Worm (Caenorhabditis elegans) whole organism, L3 larva: ENCODE data around the gene asp-19.

Source experiments
- aly-2 ChIP-seq: fragments of 150-350 bp; optimal IDR thresholded peaks from 2 replicates; lab custom pipeline; 2014; ENCODE audit warnings: missing biosample characterization, missing genetic modification characterization
- ama-1 ChIP-seq: fragments of 150-350 bp; optimal IDR thresholded peaks from 2 replicates; lab custom pipeline; 2018
- elt-1 ChIP-seq: fragments of 150-350 bp; optimal IDR thresholded peaks from 2 replicates; lab custom pipeline; 2014; ENCODE audit warnings: missing biosample characterization, missing genetic modification characterization
- eor-1 ChIP-seq, 2 experiments: fragments of 150-350 bp; optimal IDR thresholded peaks; 2 replicates each; lab custom pipeline; 2014 to 2018; ENCODE audit warnings: missing biosample characterization in 2 of 2, missing genetic modification characterization in 2 of 2
- jun-1 ChIP-seq: fragments of 150-350 bp; optimal IDR thresholded peaks from 2 replicates; lab custom pipeline; 2014; ENCODE audit warnings: missing biosample characterization, missing genetic modification reagents, missing genetic modification characterization
- mdl-1 ChIP-seq: fragments of 150-350 bp; optimal IDR thresholded peaks from 2 replicates; lab custom pipeline; 2014; ENCODE audit warnings: missing biosample characterization, missing genetic modification characterization
- nhr-76 ChIP-seq: fragments of 150-350 bp; sonication (generic microtip); optimal IDR thresholded peaks from 5 replicates; lab custom pipeline; 2014; ENCODE audit warnings: missing biosample characterization, missing genetic modification characterization
- ztf-4 ChIP-seq: fragments of 150-350 bp; optimal IDR thresholded peaks from 2 replicates; lab custom pipeline; 2014; ENCODE audit warnings: missing biosample characterization, missing genetic modification characterization

DNA sequence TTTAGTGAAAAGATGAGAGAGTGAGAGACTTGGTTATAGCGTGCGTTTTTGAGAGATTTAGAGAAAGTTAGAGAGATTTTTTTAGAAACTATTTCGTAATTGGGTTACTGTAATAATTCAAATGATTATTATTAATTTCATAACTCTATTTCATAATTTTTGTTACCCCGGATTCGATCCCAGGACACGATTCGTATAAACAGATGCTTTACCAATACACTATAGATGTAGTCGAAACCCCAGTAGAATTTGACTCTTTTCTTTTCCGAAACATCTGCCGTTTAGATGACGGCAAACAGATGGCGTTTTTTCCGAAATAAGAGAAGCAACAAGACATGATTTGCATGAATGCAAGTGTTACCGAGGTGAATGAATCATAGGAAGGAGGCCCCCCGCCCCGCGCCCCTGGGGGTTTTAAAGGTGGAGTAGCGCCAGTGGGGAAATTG, 19.1 kb downstream of the asp-19 start:
- TF ChIP-seq ama-1 (lab: Kevin White, UChicago): no peak
- TF ChIP-seq elt-1 (tag; lab: Kevin White, UChicago): no peak
- no peak for TF ChIP-seq jun-1 (tag; lab: Kevin White, UChicago)
- TF ChIP-seq ztf-4 (tag; lab: Kevin White, UChicago): no peak
- no peak for TF ChIP-seq nhr-76 (tag; lab: Kevin White, UChicago)
- no peak for TF ChIP-seq aly-2
- TF ChIP-seq mdl-1 (tag; lab: Kevin White, UChicago): no peak
- TF ChIP-seq eor-1 (tag; optimal IDR thresholded peaks at IDR 0.05; lab: Kevin White, UChicago): no peak
